Worm (Caenorhabditis elegans): ENCODE data around the gene str-121.
"Not testable (repeated sequence)": the region's sequence is repeated elsewhere in the genome, so short reads cannot be mapped to it uniquely, and the experiment has no call there.

str-121 gene

ce11 chrV:219632-220031 lies 34.9 kb downstream of the str-121 start, which contains the start of gene srh-80:
Gene srh-80 (plus strand): TSS chrV:219932.
- TF ChIP-seq elt-3 (tag; optimal IDR thresholded peaks at IDR 0.05) = no peak

ce11 chrV:216847-217246 lies 37.6 kb downstream of the str-121 start, which contains the start of gene srh-78:
Gene srh-78 (plus strand): TSS chrV:217147.
- TF ChIP-seq ztf-11 (tag; optimal IDR thresholded peaks at IDR 0.05) = no peak
- no peak for TF ChIP-seq snpc-4 (tag; optimal IDR thresholded peaks at IDR 0.05)
- TF ChIP-seq unc-62 (GFP tag; optimal IDR thresholded peaks at IDR 0.05) = no peak

ce11 chrV:215697-216096 lies 38.8 kb downstream of the str-121 start:
- TF ChIP-seq ceh-83 (GFP tag; optimal IDR thresholded peaks at IDR 0.05) (no peak), elt-1 (tag; optimal IDR thresholded peaks at IDR 0.05; ENCODE audit: borderline replicate concordance, insufficient read depth) (no peak), unc-39 (tag; optimal IDR thresholded peaks at IDR 0.05) (no peak), sem-2 (GFP tag; optimal IDR thresholded peaks at IDR 0.05) (no peak), nhr-2 (tag; optimal IDR thresholded peaks at IDR 0.05) (no peak), nhr-237 (tag; optimal IDR thresholded peaks at IDR 0.05) (no peak), ham-2 (GFP tag; optimal IDR thresholded peaks at IDR 0.05) (no peak), tbx-8 (GFP tag; optimal IDR thresholded peaks at IDR 0.05) (no peak), nhr-28 (tag; optimal IDR thresholded peaks at IDR 0.05) (no peak), pha-4 (tag; optimal IDR thresholded peaks at IDR 0.05) (no peak), zip-8 (tag; optimal IDR thresholded peaks at IDR 0.05) (no peak)

- not testable (repeated sequence) for TF ChIP-seq bed-3 (GFP tag; optimal IDR thresholded peaks at IDR 0.05); M03D4.4 (tag; optimal IDR thresholded peaks at IDR 0.05); ces-1 (GFP tag; optimal IDR thresholded peaks at IDR 0.05)
Measured at ce11 chrV:212687-213086, 41.8 kb downstream of the str-121 start, which contains the start of gene DC2.5. Gene DC2.5 (minus strand): TSS chrV:212787.

- TF ChIP-seq snpc-4 (tag; optimal IDR thresholded peaks at IDR 0.05) (no peak), ztf-11 (tag; optimal IDR thresholded peaks at IDR 0.05) (no peak), mls-2 (tag; optimal IDR thresholded peaks at IDR 0.05) (no peak), bed-3 (GFP tag; optimal IDR thresholded peaks at IDR 0.05) (no peak), pha-4 (tag; optimal IDR thresholded peaks at IDR 0.05) (no peak), flh-1 (GFP tag; optimal IDR thresholded peaks at IDR 0.05) (no peak), nhr-12 (tag; optimal IDR thresholded peaks at IDR 0.05) (no peak), lin-13 (tag; optimal IDR thresholded peaks at IDR 0.05) (no peak), ham-2 (GFP tag; optimal IDR thresholded peaks at IDR 0.05) (no peak), nhr-237 (tag; optimal IDR thresholded peaks at IDR 0.05) (no peak), ceh-43 (GFP tag; optimal IDR thresholded peaks at IDR 0.05) (no peak), nhr-76 (tag; optimal IDR thresholded peaks at IDR 0.05) (no peak), lin-32 (GFP tag; optimal IDR thresholded peaks at IDR 0.05) (no peak), ceh-39 (tag; optimal IDR thresholded peaks at IDR 0.05) (no peak)
Measured at ce11 chrV:211388-212168, 42.9 kb downstream of the str-121 start.

ce11 chrV:206814-207213 lies 47.7 kb downstream of the str-121 start:
- TF ChIP-seq ceh-43 (GFP tag; optimal IDR thresholded peaks at IDR 0.05) (no peak), unc-120 (tag; optimal IDR thresholded peaks at IDR 0.05; ENCODE audit: poor library complexity, severe bottlenecking) (no peak), tbx-8 (GFP tag; optimal IDR thresholded peaks at IDR 0.05) (no peak)

- TF ChIP-seq pha-4 (tag; optimal IDR thresholded peaks at IDR 0.05) (no peak), unc-39 (tag; optimal IDR thresholded peaks at IDR 0.05) (no peak), bed-3 (GFP tag; optimal IDR thresholded peaks at IDR 0.05) (no peak), ces-1 (GFP tag; optimal IDR thresholded peaks at IDR 0.05) (peak; percentile 30), ham-2 (GFP tag; optimal IDR thresholded peaks at IDR 0.05) (no peak), sem-2 (GFP tag; optimal IDR thresholded peaks at IDR 0.05) (no peak), lin-13 (tag; optimal IDR thresholded peaks at IDR 0.05) (no peak)
Measured at ce11 chrV:203855-204432, 50.5 kb downstream of the str-121 start, which contains the start of gene lec-12. Gene lec-12 (plus strand): TSS chrV:204382.

Measured in whole organism, mixed stage, embryonic.